Comparison of ENCODE assay signal across 5 worm cellular contexts in genomic region chrV:19546673-19547072, ce11.
TF ChIP-seq lines count a peak whose summit lies in the region.

No protein-coding gene starts in this region.

TF ChIP-seq in whole organism, L1 larva, 84 proteins besides CTCF, POLR2A, EP300 and RAD21:
- TF ChIP-seq elt-3 (tag; optimal IDR thresholded peaks at IDR 0.05; lab: Kevin White, UChicago) = no peak
- TF ChIP-seq efl-3 (GFP tag; optimal IDR thresholded peaks at IDR 0.05; lab: Kevin White, UChicago) = no peak
- TF ChIP-seq sup-37 (GFP tag; optimal IDR thresholded peaks at IDR 0.05; lab: Kevin White, UChicago) = no peak
- no peak for TF ChIP-seq ama-1 (optimal IDR thresholded peaks at IDR 0.05; lab: Kevin White, UChicago)
- TF ChIP-seq nhr-47 (tag; optimal IDR thresholded peaks at IDR 0.05; lab: Kevin White, UChicago) = no peak
- no peak for TF ChIP-seq mep-1 (tag; optimal IDR thresholded peaks at IDR 0.05; lab: Kevin White, UChicago)
- no peak for TF ChIP-seq lin-14 (GFP tag; optimal IDR thresholded peaks at IDR 0.05; lab: Kevin White, UChicago)
- peak; percentile 52 for TF ChIP-seq rnt-1 (tag; optimal IDR thresholded peaks at IDR 0.05; lab: Kevin White, UChicago)
- TF ChIP-seq fkh-10 (GFP tag; optimal IDR thresholded peaks at IDR 0.05; lab: Kevin White, UChicago) = no peak
- TF ChIP-seq dsc-1 (tag; optimal IDR thresholded peaks at IDR 0.05; lab: Kevin White, UChicago) = no peak
- TF ChIP-seq nhr-19 (GFP tag; conservative IDR thresholded peaks at IDR 0.05; lab: Robert Waterston, UW) = 0 out of 2 replicates have a peak, but pooled peaks have one; percentile 21
- no peak for TF ChIP-seq ceh-63 (GFP tag; optimal IDR thresholded peaks at IDR 0.05; lab: Kevin White, UChicago)
- no peak for TF ChIP-seq lir-3 (tag; optimal IDR thresholded peaks at IDR 0.05; lab: Kevin White, UChicago; ENCODE audit: poor library complexity)
- no peak for TF ChIP-seq ceh-88 (GFP tag; IDR thresholded peaks at IDR 0.05; lab: Robert Waterston, UW)
- no peak for TF ChIP-seq elt-2 (tag; optimal IDR thresholded peaks at IDR 0.05; lab: Kevin White, UChicago)
- TF ChIP-seq efl-1 (optimal IDR thresholded peaks at IDR 0.05; lab: Kevin White, UChicago) = no peak
- no peak for TF ChIP-seq efl-1 (GFP tag; optimal IDR thresholded peaks at IDR 0.05 in 1 of 2; lab: Kevin White, UChicago)
- no peak for TF ChIP-seq C16A3.4 (tag; optimal IDR thresholded peaks at IDR 0.05; lab: Kevin White, UChicago)

TF ChIP-seq in whole organism, L4 larva, 104 proteins besides CTCF, POLR2A, EP300 and RAD21:
- peak; percentile 55 for TF ChIP-seq set-16 (GFP tag; IDR thresholded peaks at IDR 0.05; lab: Robert Waterston, UW)
- TF ChIP-seq daf-16 (GFP tag; optimal IDR thresholded peaks at IDR 0.05; lab: Kevin White, UChicago) = peak in 1 of 2 experiments; percentile 51
- TF ChIP-seq daf-16 (tag; optimal IDR thresholded peaks at IDR 0.05; lab: Kevin White, UChicago) = no peak
- TF ChIP-seq lin-39 (tag; optimal IDR thresholded peaks at IDR 0.05; lab: Kevin White, UChicago) = no peak
- no peak for TF ChIP-seq lim-7 (GFP tag; IDR thresholded peaks at IDR 0.05; lab: Robert Waterston, UW)
- peak; percentile 34 for TF ChIP-seq hlh-11 (tag; optimal IDR thresholded peaks at IDR 0.05; lab: Kevin White, UChicago)
- no peak for TF ChIP-seq F26F4.8 (GFP tag; conservative IDR thresholded peaks at IDR 0.05; lab: Robert Waterston, UW)
- no peak for TF ChIP-seq aly-2 (tag; optimal IDR thresholded peaks at IDR 0.05; lab: Kevin White, UChicago)

TF ChIP-seq in whole organism, late embryonic, 69 proteins besides CTCF, POLR2A, EP300 and RAD21:
- TF ChIP-seq ceh-18 (tag; optimal IDR thresholded peaks at IDR 0.05; lab: Kevin White, UChicago) (peak; percentile 37), ceh-48 (tag; optimal IDR thresholded peaks at IDR 0.05; lab: Kevin White, UChicago) (no peak)

TF ChIP-seq in whole organism, mixed stage, embryonic, 35 proteins besides CTCF, POLR2A, EP300 and RAD21:
- TF ChIP-seq hlh-1 (tag; optimal IDR thresholded peaks at IDR 0.05; lab: Kevin White, UChicago) (peak; percentile 57), unc-120 (tag; optimal IDR thresholded peaks at IDR 0.05; lab: Kevin White, UChicago; ENCODE audit: poor library complexity, severe bottlenecking) (peak; percentile 9), lin-13 (tag; optimal IDR thresholded peaks at IDR 0.05; lab: Kevin White, UChicago) (no peak)

TF ChIP-seq in whole organism, young adult, 124 proteins besides CTCF, POLR2A, EP300 and RAD21:
- TF ChIP-seq ceh-79 (tag; optimal IDR thresholded peaks at IDR 0.05; lab: Kevin White, UChicago) = no peak
- peak; percentile 37; the same call in 1 of the 2 replicates for TF ChIP-seq zfh-2 (GFP tag; conservative IDR thresholded peaks at IDR 0.05; lab: Robert Waterston, UW)
- TF ChIP-seq tbx-9 (tag; optimal IDR thresholded peaks at IDR 0.05; lab: Kevin White, UChicago; ENCODE audit: borderline replicate concordance) = no peak
- TF ChIP-seq pbrm-1 (GFP tag; IDR thresholded peaks at IDR 0.05; lab: Robert Waterston, UW) = no peak
